Worm (Caenorhabditis elegans) whole organism, young adult: ENCODE results near the gene C07A9.9.

Experiments used
- B0336.3 ChIP-seq: fragments of 200-800 bp; sonication (Bioruptor generic); IDR thresholded peaks from 2 replicates; pipeline ENCODE4 v1.3.6; 2022; ENCODE audit warnings: missing genetic modification characterization, missing compliant biosample characterization
- F10E7.11 ChIP-seq: sonication (generic microtip); optimal IDR thresholded peaks from 2 replicates; lab custom pipeline; 2017; ENCODE audit warnings: mild to moderate bottlenecking, missing genetic modification characterization, moderate library complexity, missing compliant biosample characterization
- F22D6.2 ChIP-seq: sonication (generic microtip); optimal IDR thresholded peaks from 2 replicates; lab custom pipeline; 2016; ENCODE audit warnings: mild to moderate bottlenecking, missing genetic modification characterization, missing compliant biosample characterization
- Y79H2A.3 ChIP-seq: fragments of 200-800 bp; sonication (Bioruptor generic); conservative IDR thresholded peaks from 2 replicates; pipeline ENCODE4 v1.3.6; 2022; ENCODE audit warnings: missing genetic modification reagents, missing genetic modification characterization, missing compliant biosample characterization
- Y95B8A.8 ChIP-seq: fragments of 200-800 bp; sonication (Bioruptor generic); IDR thresholded peaks from 2 replicates; pipeline ENCODE4 v1.3.6; 2022; ENCODE audit warnings: missing genetic modification reagents, missing genetic modification characterization, missing compliant biosample characterization
- aptf-2 ChIP-seq: fragments of 200-800 bp; sonication (Bioruptor generic); conservative IDR thresholded peaks from 2 replicates; pipeline ENCODE4 v1.3.6; 2022; ENCODE audit warnings: missing genetic modification reagents, missing genetic modification characterization, missing compliant biosample characterization
- attf-3 ChIP-seq: fragments of 200-800 bp; sonication (Bioruptor generic); conservative IDR thresholded peaks from 2 replicates; pipeline ENCODE4 v1.3.6; 2022; ENCODE audit warnings: missing genetic modification reagents, missing genetic modification characterization, missing compliant biosample characterization
- ccch-3 ChIP-seq: fragments of 200-800 bp; sonication (Bioruptor generic); optimal IDR thresholded peaks from 2 replicates; lab custom pipeline; 2018; ENCODE audit warnings: mild to moderate bottlenecking, missing genetic modification characterization, missing compliant biosample characterization
- cebp-2 ChIP-seq: fragments of 200-800 bp; sonication (Bioruptor generic); IDR thresholded peaks from 2 replicates; pipeline ENCODE4 v1.3.6; 2022; ENCODE audit warnings: missing genetic modification characterization, missing compliant biosample characterization
- ceh-100 ChIP-seq: fragments of 200-800 bp; sonication (Bioruptor generic); IDR thresholded peaks from 2 replicates; pipeline ENCODE4 v1.3.6; 2022; ENCODE audit warnings: missing genetic modification reagents, missing genetic modification characterization, missing compliant biosample characterization
- ceh-27 ChIP-seq: fragments of 200-800 bp; sonication (Bioruptor generic); optimal IDR thresholded peaks from 2 replicates; lab custom pipeline; 2018; ENCODE audit warnings: mild to moderate bottlenecking, missing genetic modification characterization, moderate library complexity, missing compliant biosample characterization
- egrh-3 ChIP-seq: fragments of 200-800 bp; sonication (Bioruptor generic); IDR thresholded peaks from 2 replicates; pipeline ENCODE4 v1.3.6; 2022; ENCODE audit warnings: missing genetic modification reagents, missing genetic modification characterization, missing compliant biosample characterization
- ekl-4 ChIP-seq: fragments of 200-800 bp; sonication (Bioruptor generic); IDR thresholded peaks from 2 replicates; pipeline ENCODE4 v1.3.6; 2022; ENCODE audit warnings: missing genetic modification reagents, missing genetic modification characterization, missing compliant biosample characterization
- gei-17 ChIP-seq: fragments of 200-800 bp; sonication (Bioruptor generic); optimal IDR thresholded peaks from 2 replicates; lab custom pipeline; 2018; ENCODE audit warnings: mild to moderate bottlenecking, missing genetic modification characterization, missing compliant biosample characterization
- hsf-1 ChIP-seq: fragments of 200-800 bp; sonication (Bioruptor generic); IDR thresholded peaks from 2 replicates; pipeline ENCODE4 v1.3.6; 2022; ENCODE audit warnings: missing genetic modification reagents, missing genetic modification characterization, missing compliant biosample characterization
- lag-1 ChIP-seq: fragments of 200-800 bp; sonication (Bioruptor generic); IDR thresholded peaks from 2 replicates; pipeline ENCODE4 v1.3.6; 2022; ENCODE audit warnings: missing genetic modification reagents, missing genetic modification characterization, missing compliant biosample characterization
- let-526 ChIP-seq: fragments of 200-800 bp; sonication (Bioruptor generic); IDR thresholded peaks from 2 replicates; pipeline ENCODE4 v1.3.6; 2022; ENCODE audit warnings: missing genetic modification reagents, missing genetic modification characterization, missing compliant biosample characterization
- lir-1 ChIP-seq: fragments of 200-800 bp; sonication (Bioruptor generic); conservative IDR thresholded peaks from 2 replicates; pipeline ENCODE4 v1.3.6; 2022; ENCODE audit warnings: missing genetic modification reagents, missing genetic modification characterization, missing compliant biosample characterization
- mxl-1 ChIP-seq: sonication (generic microtip); optimal IDR thresholded peaks from 2 replicates; lab custom pipeline; 2016; ENCODE audit warnings: missing genetic modification characterization, missing compliant biosample characterization
- nfyb-1 ChIP-seq: fragments of 200-800 bp; sonication (Bioruptor generic); IDR thresholded peaks from 2 replicates; pipeline ENCODE4 v1.3.6; 2022; ENCODE audit warnings: missing genetic modification reagents, missing genetic modification characterization, missing compliant biosample characterization
- nhr-120 ChIP-seq: fragments of 200-800 bp; sonication (Bioruptor generic); IDR thresholded peaks from 2 replicates; pipeline ENCODE4 v1.3.6; 2022; ENCODE audit warnings: missing genetic modification characterization, missing compliant biosample characterization
- nhr-179 ChIP-seq: sonication (generic microtip); optimal IDR thresholded peaks from 2 replicates; lab custom pipeline; 2016; ENCODE audit warnings: mild to moderate bottlenecking, missing genetic modification characterization, missing compliant biosample characterization
- rpc-1 ChIP-seq, 2 experiments: fragments of 150-350 bp in 1 of 2; sonication (generic microtip) in 1 of 2; optimal IDR thresholded peaks; 2 replicates each; lab custom pipeline; 2014 to 2018; ENCODE audit warnings: missing biosample characterization in 1 of 2, missing genetic modification characterization in 1 of 2, missing genetic modification reagents in 1 of 2, missing genotype in 1 of 2
- sea-2 ChIP-seq: fragments of 200-800 bp; sonication (Bioruptor generic); IDR thresholded peaks from 2 replicates; pipeline ENCODE4 v1.3.6; 2022; ENCODE audit warnings: missing genetic modification characterization, missing compliant biosample characterization
- snpc-1.1 ChIP-seq: sonication (generic microtip); optimal IDR thresholded peaks from 2 replicates; lab custom pipeline; 2017; ENCODE audit warnings: missing genetic modification characterization, mild to moderate bottlenecking, missing compliant biosample characterization, antibody characterized with exemption, moderate library complexity, missing genotype, missing genetic modification reagents; ENCODE audit not compliant: insufficient read depth
- snpc-3.4 ChIP-seq: sonication (generic microtip); optimal IDR thresholded peaks from 2 replicates; lab custom pipeline; 2017; ENCODE audit warnings: missing genetic modification characterization, mild to moderate bottlenecking, missing compliant biosample characterization, antibody characterized with exemption, moderate library complexity, missing genotype, missing genetic modification reagents
- snpc-4 ChIP-seq, 5 experiments: fragments of 150-350 bp in 1 of 5; sonication (generic microtip) in 4 of 5; optimal IDR thresholded peaks; 2 replicates each; lab custom pipeline; 2014 to 2018; ENCODE audit warnings: missing genetic modification characterization in 5 of 5, missing biosample characterization in 3 of 5, antibody characterized with exemption in 2 of 5, mild to moderate bottlenecking in 2 of 5, missing compliant biosample characterization in 2 of 5, missing genotype in 2 of 5, moderate library complexity in 2 of 5, missing genetic modification reagents in 1 of 5
- somi-1 ChIP-seq: fragments of 200-800 bp; sonication (Bioruptor generic); optimal IDR thresholded peaks from 2 replicates; lab custom pipeline; 2018; ENCODE audit warnings: mild to moderate bottlenecking, missing genetic modification characterization, missing compliant biosample characterization
- tbp1 ChIP-seq: fragments of 200-800 bp; sonication (Bioruptor generic); optimal IDR thresholded peaks from 2 replicates; lab custom pipeline; 2018; ENCODE audit warnings: mild to moderate bottlenecking, missing genetic modification characterization, missing compliant biosample characterization
- tlf-1 ChIP-seq: fragments of 200-800 bp; sonication (Bioruptor generic); optimal IDR thresholded peaks from 2 replicates; lab custom pipeline; 2018; ENCODE audit warnings: mild to moderate bottlenecking, missing genetic modification characterization, missing compliant biosample characterization
- unc-62 ChIP-seq: fragments of 150-350 bp; optimal IDR thresholded peaks from 2 replicates; lab custom pipeline; 2014; ENCODE audit warnings: missing biosample characterization, missing genetic modification reagents, missing genetic modification characterization
- xnd-1 ChIP-seq: sonication (generic microtip); optimal IDR thresholded peaks from 2 replicates; lab custom pipeline; 2016; ENCODE audit warnings: missing genotype, missing genetic modification reagents, missing genetic modification characterization, missing compliant biosample characterization
- zfh-2 ChIP-seq: fragments of 200-800 bp; sonication (Bioruptor generic); conservative IDR thresholded peaks from 2 replicates; pipeline ENCODE4 v1.3.6; 2022; ENCODE audit warnings: missing genetic modification reagents, missing genetic modification characterization, missing compliant biosample characterization
- ztf-25 ChIP-seq: fragments of 200-800 bp; sonication (Bioruptor generic); IDR thresholded peaks from 2 replicates; pipeline ENCODE4 v1.3.6; 2022; ENCODE audit warnings: missing genetic modification reagents, missing genetic modification characterization, missing compliant biosample characterization
- ztf-6 ChIP-seq: fragments of 200-800 bp; sonication (Bioruptor generic); IDR thresholded peaks from 2 replicates; pipeline ENCODE4 v1.3.6; 2022; ENCODE audit warnings: missing genetic modification reagents, missing genetic modification characterization, missing compliant biosample characterization

C07A9.9 gene

DNA sequence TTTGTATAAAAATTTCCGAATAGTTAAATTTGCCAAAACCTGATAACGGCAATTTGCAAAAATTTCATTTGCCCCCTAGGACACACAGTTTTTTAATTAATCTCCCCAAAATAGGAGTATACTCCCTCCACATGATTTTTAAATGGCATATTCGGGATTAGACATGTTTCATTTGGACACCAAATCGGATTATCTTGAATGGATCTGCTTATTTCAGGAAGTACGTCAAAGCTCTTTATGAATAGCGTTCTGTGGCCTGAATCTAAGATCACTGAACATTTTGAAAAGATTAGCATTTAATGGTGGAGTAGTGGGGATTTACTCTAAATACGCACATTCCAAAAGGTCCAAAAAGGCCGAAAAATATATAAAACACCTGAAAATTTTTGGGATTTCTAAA lies 8.9 kb downstream of the C07A9.9 start:
- TF ChIP-seq ekl-4 (GFP tag; lab: Robert Waterston, UW): no peak
- no peak for TF ChIP-seq hsf-1 (GFP tag; lab: Robert Waterston, UW)
- TF ChIP-seq ztf-25 (GFP tag; lab: Robert Waterston, UW): no peak
- TF ChIP-seq unc-62: no peak
- TF ChIP-seq B0336.3: no peak
- no peak for TF ChIP-seq nhr-179 (tag; lab: Kevin White, UChicago)
- TF ChIP-seq ceh-100 (GFP tag; lab: Robert Waterston, UW): no peak
- no peak for TF ChIP-seq lag-1 (GFP tag; lab: Robert Waterston, UW)
- TF ChIP-seq snpc-1.1 (tag; lab: Kevin White, UChicago): no peak
- no peak for TF ChIP-seq nhr-120
- TF ChIP-seq nfyb-1 (GFP tag; lab: Robert Waterston, UW): no peak
- no peak for TF ChIP-seq snpc-3.4
- TF ChIP-seq Y95B8A.8 (GFP tag; lab: Robert Waterston, UW): no peak
- TF ChIP-seq lir-1 (GFP tag; lab: Robert Waterston, UW): no peak
- no peak for TF ChIP-seq Y79H2A.3 (GFP tag; lab: Robert Waterston, UW)
- TF ChIP-seq, all 124 proteins: peak for 0

DNA sequence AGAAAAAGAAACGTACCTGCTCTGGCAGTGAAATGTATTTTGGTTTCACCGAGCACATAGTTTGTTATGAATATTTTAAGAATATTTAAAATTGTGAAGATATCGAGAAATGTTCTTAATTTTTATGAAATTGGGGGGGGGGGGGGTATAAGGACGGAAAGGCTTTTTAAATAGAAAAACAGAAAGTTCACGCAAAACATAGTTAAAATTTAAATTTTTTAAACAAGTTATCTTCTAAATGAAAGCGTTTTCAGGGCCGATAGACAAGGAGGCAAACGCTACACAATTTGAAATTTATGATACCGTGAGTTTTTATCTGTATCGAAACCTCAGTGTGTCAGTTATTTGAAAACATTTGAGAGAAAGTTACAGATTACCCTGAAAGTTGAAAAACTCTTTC lies 11.6 kb downstream of the C07A9.9 start, which contains the start of gene C15H7.4:
C15H7.4 (minus strand) TSS at position 101 of the 400 bp plus-strand sequence.
- TF ChIP-seq rpc-1 (optimal IDR thresholded peaks at IDR 0.05; lab: Kevin White, UChicago): no peak
- no peak for TF ChIP-seq rpc-1 (tag; optimal IDR thresholded peaks at IDR 0.05; lab: Kevin White, UChicago)
- TF ChIP-seq somi-1 (GFP tag; lab: Kevin White, UChicago): no peak
- TF ChIP-seq tlf-1 (GFP tag; lab: Kevin White, UChicago): no peak
- TF ChIP-seq let-526 (GFP tag; lab: Robert Waterston, UW): no peak
- no peak for TF ChIP-seq aptf-2 (GFP tag; lab: Robert Waterston, UW)
- no peak for TF ChIP-seq F10E7.11
- TF ChIP-seq attf-3 (GFP tag; lab: Robert Waterston, UW): no peak
- TF ChIP-seq mxl-1: no peak
- TF ChIP-seq sea-2 (GFP tag; lab: Robert Waterston, UW): no peak
- TF ChIP-seq tbp1: no peak
- no peak for TF ChIP-seq xnd-1 (tag; lab: Kevin White, UChicago)

DNA sequence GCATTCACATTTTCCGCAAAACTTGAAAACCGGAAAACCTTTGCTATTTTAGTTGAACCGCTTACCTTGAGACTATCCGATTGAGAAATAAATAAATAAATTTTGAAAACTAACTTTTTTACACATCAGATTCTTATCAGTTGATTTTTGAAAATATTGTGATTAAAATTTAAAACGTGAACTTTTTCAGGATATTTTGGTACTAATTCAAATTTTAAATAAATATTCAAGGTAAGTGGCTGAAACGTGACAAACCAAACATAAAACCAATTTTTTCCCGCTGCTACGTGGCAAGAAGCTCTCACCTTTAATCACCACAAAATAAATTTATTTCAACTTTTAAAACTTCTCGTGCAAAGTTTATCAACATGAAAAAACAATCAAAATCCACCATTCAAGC lies 15.6 kb downstream of the C07A9.9 start, which contains the start of gene C15H7.3:
C15H7.3 (minus strand) TSS at position 101 of the 400 bp plus-strand sequence.
- no peak for TF ChIP-seq ccch-3
- TF ChIP-seq egrh-3: no peak
- no peak for TF ChIP-seq cebp-2 (GFP tag; lab: Robert Waterston, UW)
- TF ChIP-seq nhr-120: no peak
- no peak for TF ChIP-seq nhr-179 (tag; lab: Kevin White, UChicago)
- TF ChIP-seq ztf-6: no peak
- TF ChIP-seq attf-3 (GFP tag; lab: Robert Waterston, UW): no peak
- no peak for TF ChIP-seq tlf-1 (GFP tag; lab: Kevin White, UChicago)
- TF ChIP-seq ceh-27 (GFP tag; lab: Kevin White, UChicago): no peak
- TF ChIP-seq snpc-4 (GFP tag; optimal IDR thresholded peaks at IDR 0.05; lab: Kevin White, UChicago): no peak
- no peak for TF ChIP-seq snpc-4 (tag; optimal IDR thresholded peaks at IDR 0.05; lab: Kevin White, UChicago)
- TF ChIP-seq zfh-2 (GFP tag; lab: Robert Waterston, UW): no peak
- TF ChIP-seq gei-17 (GFP tag; lab: Kevin White, UChicago): no peak
- TF ChIP-seq F22D6.2: no peak
